Fruit fly (Drosophila melanogaster): ENCODE measurements around the gene CG14104.

The CG14104 gene

DNA sequence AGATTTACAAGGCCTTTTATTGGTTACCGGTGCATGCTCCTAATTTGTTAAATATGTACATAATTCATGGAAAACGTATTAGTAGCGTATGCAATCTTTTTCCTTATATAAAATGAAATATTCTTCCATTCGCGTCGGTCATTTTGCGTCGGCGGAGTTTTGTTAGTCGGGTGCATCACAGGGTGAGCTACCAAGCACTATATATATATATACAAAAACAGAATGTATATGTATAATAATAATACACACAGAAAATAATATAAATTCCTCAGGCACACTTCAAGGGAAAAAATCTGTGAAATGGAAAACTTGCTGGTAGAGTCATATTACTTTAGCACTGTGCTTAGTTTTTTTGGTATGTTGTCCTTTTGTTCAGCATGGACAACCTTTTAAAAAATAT is 8.0 kb downstream of the CG14104 start, which contains the start of gene Ir76a:
TSS of gene Ir76a (plus strand) at position 301 of the 400 bp plus-strand sequence.
- no peak for TF ChIP-seq Pif1B (GFP tag; optimal IDR thresholded peaks at IDR 0.05)
- no peak for TF ChIP-seq CG15710 (tag; optimal IDR thresholded peaks at IDR 0.05)
- no peak for TF ChIP-seq EcR (GFP tag; optimal IDR thresholded peaks at IDR 0.05)
- no peak for TF ChIP-seq Snoo (tag; optimal IDR thresholded peaks at IDR 0.05)
- no peak for TF ChIP-seq fd96Ca (GFP tag; IDR thresholded peaks at IDR 0.05)
- TF ChIP-seq gl (tag; optimal IDR thresholded peaks at IDR 0.05): no peak
- no peak for TF ChIP-seq rn (GFP tag; IDR thresholded peaks at IDR 0.05)
- TF ChIP-seq CG32121 (GFP tag; IDR thresholded peaks at IDR 0.05): no peak
- TF ChIP-seq Pif1A (GFP tag; optimal IDR thresholded peaks at IDR 0.05): no peak
- no peak for TF ChIP-seq CG9948 (tag; optimal IDR thresholded peaks at IDR 0.05)
- no peak for TF ChIP-seq CG10348 (GFP tag; IDR thresholded peaks at IDR 0.05)

DNA sequence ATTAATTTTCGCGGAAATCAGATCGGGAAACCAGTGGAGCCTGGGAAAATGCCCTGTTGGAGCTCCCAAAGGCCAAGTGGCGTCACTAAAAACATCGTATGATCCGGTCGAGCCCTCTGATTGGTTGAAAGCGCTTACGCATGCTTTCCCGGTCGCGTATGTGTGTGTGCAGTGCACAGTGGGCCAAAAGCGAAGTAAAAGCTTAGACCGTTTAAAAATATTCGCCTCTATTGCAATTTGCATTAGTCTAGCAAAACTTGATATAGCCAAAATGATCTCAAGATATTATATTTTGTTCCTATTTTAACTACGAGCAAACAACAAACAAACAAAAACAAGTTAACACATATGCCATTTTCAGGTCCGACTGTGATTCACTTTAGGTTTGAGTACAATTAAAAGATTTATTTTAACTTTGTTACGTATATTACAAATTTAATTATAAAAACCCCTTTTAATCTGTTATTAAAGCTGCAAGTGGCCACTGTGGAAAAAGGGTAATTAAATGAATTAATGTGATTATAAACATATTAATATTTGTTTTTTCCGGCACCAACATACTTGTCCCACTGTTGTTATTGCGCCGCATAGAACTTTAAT is 12.7 kb downstream of the CG14104 start:
- TF ChIP-seq fd96Ca (GFP tag; IDR thresholded peaks at IDR 0.05): peak; percentile 82
- no peak for TF ChIP-seq CG14655 (GFP tag; optimal IDR thresholded peaks at IDR 0.05)
- peak; percentile 97 for TF ChIP-seq Pif1B (GFP tag; optimal IDR thresholded peaks at IDR 0.05)
- TF ChIP-seq Pif1A (GFP tag; optimal IDR thresholded peaks at IDR 0.05): peak; percentile 98
- peak; percentile 78 for TF ChIP-seq Ets98B (GFP tag; IDR thresholded peaks at IDR 0.05)
- peak; percentile 80 for TF ChIP-seq CG32121 (GFP tag; IDR thresholded peaks at IDR 0.05)
- TF ChIP-seq rn (GFP tag; IDR thresholded peaks at IDR 0.05): peak; percentile 10; the same call in 1 of the 2 replicates
- no peak for TF ChIP-seq CG13204 (GFP tag; optimal IDR thresholded peaks at IDR 0.05)
- TF ChIP-seq EcR (GFP tag; optimal IDR thresholded peaks at IDR 0.05): no peak
- peak; percentile 84 for TF ChIP-seq D1 (tag; optimal IDR thresholded peaks at IDR 0.05)
- TF ChIP-seq CG4496 (GFP tag; IDR thresholded peaks at IDR 0.05): peak; percentile 84
- peak; percentile 85 for TF ChIP-seq CG15710 (tag; optimal IDR thresholded peaks at IDR 0.05)
- peak; percentile 82 for TF ChIP-seq CG17806 (tag; optimal IDR thresholded peaks at IDR 0.05)
- TF ChIP-seq CG12605 (GFP tag; IDR thresholded peaks at IDR 0.05): peak; percentile 43; the same call in 1 of the 2 replicates
- peak; percentile 90 for TF ChIP-seq CG8159 (tag; optimal IDR thresholded peaks at IDR 0.05)
- TF ChIP-seq CG34367 (tag; optimal IDR thresholded peaks at IDR 0.05): peak; percentile 75
- peak; percentile 89 for TF ChIP-seq CG8301 (tag; optimal IDR thresholded peaks at IDR 0.05)
- TF ChIP-seq CG10348 (GFP tag; IDR thresholded peaks at IDR 0.05): peak; percentile 48; the same call in 1 of the 2 replicates
- peak; percentile 85 for TF ChIP-seq CG9948 (tag; optimal IDR thresholded peaks at IDR 0.05)
- TF ChIP-seq gl (tag; optimal IDR thresholded peaks at IDR 0.05): peak; percentile 50
- peak; percentile 86 for TF ChIP-seq Snoo (tag; optimal IDR thresholded peaks at IDR 0.05)

DNA sequence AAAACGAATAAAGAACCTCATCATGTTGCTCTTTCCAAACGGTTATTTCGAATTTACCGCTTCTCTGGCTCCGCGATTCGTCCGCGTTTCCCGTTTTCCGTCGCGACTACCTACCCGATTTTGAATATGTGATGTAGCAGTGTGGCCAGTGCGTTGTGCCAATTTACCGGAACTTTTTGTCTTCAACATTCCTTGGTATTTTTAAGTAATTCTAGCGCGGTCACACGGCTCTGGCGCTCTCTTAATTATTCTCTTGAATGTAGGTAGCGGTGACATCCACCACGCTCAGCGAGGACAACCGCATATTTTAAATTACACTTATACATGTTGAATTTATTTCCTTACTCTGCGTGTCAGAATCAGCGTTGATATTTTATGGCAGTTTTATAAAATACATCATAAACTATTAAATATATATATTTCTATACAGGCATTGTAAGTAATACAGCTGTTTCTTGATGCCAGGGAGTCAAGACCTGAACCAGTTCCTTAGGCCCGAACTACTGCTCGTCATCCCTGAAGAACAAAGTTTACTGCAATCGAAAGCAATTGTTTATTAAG is 13.5 kb downstream of the CG14104 start, which contains the start of the genes CG42637, Gyc76C and SREBP:
TSS of gene CG42637 (minus strand) at position 132 of the 561 bp plus-strand sequence.
TSS of gene Gyc76C (minus strand) at position 132 of the 561 bp plus-strand sequence.
TSS of gene SREBP (plus strand) at position 498 of the 561 bp plus-strand sequence.
- TF ChIP-seq CG13204 (GFP tag; optimal IDR thresholded peaks at IDR 0.05) (no peak), Pif1A (GFP tag; optimal IDR thresholded peaks at IDR 0.05) (no peak), CG10348 (GFP tag; IDR thresholded peaks at IDR 0.05) (no peak), CG34367 (tag; optimal IDR thresholded peaks at IDR 0.05) (no peak), D1 (tag; optimal IDR thresholded peaks at IDR 0.05) (no peak), Pif1B (GFP tag; optimal IDR thresholded peaks at IDR 0.05) (no peak)

DNA sequence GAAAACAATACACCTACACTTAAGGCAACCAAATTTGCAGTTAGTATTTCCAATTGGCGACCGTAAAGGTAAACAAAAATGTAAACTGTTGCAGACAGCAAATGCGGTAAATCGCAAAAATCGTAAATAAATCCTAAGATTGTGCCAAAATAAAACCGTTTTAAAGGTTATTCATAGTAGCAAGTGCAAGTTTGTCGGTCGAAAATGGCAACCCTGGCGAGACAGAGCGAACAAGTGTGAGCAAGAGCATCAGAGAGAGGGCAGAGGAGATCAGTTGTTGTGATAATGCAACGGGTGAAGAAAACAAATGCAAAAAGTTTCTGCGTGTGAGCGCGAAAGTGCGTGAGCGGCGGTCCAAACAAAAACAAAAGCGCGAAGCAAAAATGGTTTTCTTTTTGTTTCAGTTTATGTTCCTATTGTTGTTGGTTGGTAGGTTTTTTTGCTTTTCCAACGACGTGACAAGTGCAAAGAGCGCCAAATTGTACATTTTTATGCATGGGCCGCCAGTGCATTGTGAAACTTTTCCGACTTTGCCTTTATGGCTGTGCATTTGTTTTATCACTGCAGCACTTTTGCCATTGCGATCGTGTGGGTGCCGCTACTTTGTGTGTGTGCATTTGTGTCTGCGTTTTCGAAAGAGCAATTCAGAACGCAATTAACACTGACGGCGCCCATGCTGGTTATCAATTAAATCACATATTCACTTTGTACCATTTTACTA is 14.1 kb downstream of the CG14104 start:
- TF ChIP-seq CG14655 (GFP tag; optimal IDR thresholded peaks at IDR 0.05) (peak; percentile 71), fd96Ca (GFP tag; IDR thresholded peaks at IDR 0.05) (peak; percentile 81), CG12605 (GFP tag; IDR thresholded peaks at IDR 0.05) (peak; percentile 85), Ets98B (GFP tag; IDR thresholded peaks at IDR 0.05) (peak; percentile 74), CG8301 (tag; optimal IDR thresholded peaks at IDR 0.05) (peak; percentile 58), CG32121 (GFP tag; IDR thresholded peaks at IDR 0.05) (peak; percentile 41; the same call in 1 of the 2 replicates), CG10348 (GFP tag; IDR thresholded peaks at IDR 0.05) (no peak), CG4496 (GFP tag; IDR thresholded peaks at IDR 0.05) (peak; percentile 78), CG8159 (tag; optimal IDR thresholded peaks at IDR 0.05) (peak; percentile 35), CG15710 (tag; optimal IDR thresholded peaks at IDR 0.05) (peak; percentile 27), Pif1A (GFP tag; optimal IDR thresholded peaks at IDR 0.05) (no peak), EcR (GFP tag; optimal IDR thresholded peaks at IDR 0.05) (no peak), CG17806 (tag; optimal IDR thresholded peaks at IDR 0.05) (no peak), rn (GFP tag; IDR thresholded peaks at IDR 0.05) (peak; percentile 52; the same call in 1 of the 2 replicates), CG13204 (GFP tag; optimal IDR thresholded peaks at IDR 0.05) (peak; percentile 82), gl (tag; optimal IDR thresholded peaks at IDR 0.05) (peak; percentile 64), CG34367 (tag; optimal IDR thresholded peaks at IDR 0.05) (no peak)

DNA sequence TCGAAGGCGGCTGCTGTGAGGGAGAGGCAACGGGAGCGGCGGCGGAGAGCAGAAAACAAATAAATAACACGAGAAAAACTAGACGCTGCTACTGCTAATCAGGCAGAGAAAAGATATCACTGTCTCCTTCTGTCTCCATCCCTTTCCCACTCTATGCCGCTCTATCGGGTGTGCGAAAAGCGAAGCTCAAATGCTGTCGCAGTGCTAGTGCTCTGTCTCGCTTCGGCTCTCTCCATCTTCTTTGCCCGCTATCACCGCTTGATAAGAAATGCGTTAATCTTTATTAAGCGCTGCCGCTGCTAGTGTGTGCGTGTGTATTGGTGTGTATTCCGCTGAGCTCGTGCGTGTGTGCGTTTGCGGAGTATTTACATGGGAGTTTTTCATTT is 15.3 kb downstream of the CG14104 start:
- no peak for TF ChIP-seq CG8159 (tag; optimal IDR thresholded peaks at IDR 0.05)
- TF ChIP-seq CG9948 (tag; optimal IDR thresholded peaks at IDR 0.05): no peak
- TF ChIP-seq gl (tag; optimal IDR thresholded peaks at IDR 0.05): no peak
- TF ChIP-seq EcR (GFP tag; optimal IDR thresholded peaks at IDR 0.05): peak; percentile 20
- peak; percentile 94 for TF ChIP-seq CG13204 (GFP tag; optimal IDR thresholded peaks at IDR 0.05)
- no peak for TF ChIP-seq CG10348 (GFP tag; IDR thresholded peaks at IDR 0.05)
- TF ChIP-seq CG4496 (GFP tag; IDR thresholded peaks at IDR 0.05): peak; percentile 52; the same call in 1 of the 3 replicates
- 0 out of 3 replicates have a peak, but pooled peaks have one; percentile 5 for TF ChIP-seq fd96Ca (GFP tag; IDR thresholded peaks at IDR 0.05)
